Worm (Caenorhabditis elegans): ENCODE measurements around the gene sup-26.

DNA sequence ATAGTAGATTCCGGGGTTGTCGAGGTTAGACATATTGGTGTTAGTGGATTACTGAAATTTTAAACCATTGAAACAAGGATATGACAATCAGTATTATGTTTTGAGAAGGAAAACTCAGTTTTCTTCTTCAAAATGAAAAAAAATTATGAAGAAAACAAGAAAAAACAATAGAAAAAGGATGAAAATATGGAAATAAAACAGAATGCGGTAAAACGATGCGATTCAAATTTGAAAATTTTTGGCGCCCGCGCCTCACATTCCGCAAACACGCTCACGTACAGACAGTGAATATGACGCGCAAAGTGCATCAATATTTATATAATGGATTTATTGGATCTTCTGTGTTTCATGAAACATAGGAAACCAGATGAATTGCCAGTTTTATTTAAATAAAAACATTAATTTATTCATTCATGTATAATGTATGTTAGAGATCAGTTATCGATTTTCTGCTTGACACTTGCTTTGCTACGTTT, 11.2 kb upstream of the sup-26 start, which contains the start of gene mcm-5:
- TF ChIP-seq lin-11 (tag; optimal IDR thresholded peaks at IDR 0.05) (no peak), elt-2 (tag; optimal IDR thresholded peaks at IDR 0.05) (no peak), nhr-11 (tag; optimal IDR thresholded peaks at IDR 0.05) (no peak), unc-86 (tag; optimal IDR thresholded peaks at IDR 0.05) (no peak), lim-6 (tag; optimal IDR thresholded peaks at IDR 0.05) (no peak), ceh-31 (tag; optimal IDR thresholded peaks at IDR 0.05) (no peak), sox-4 (tag; optimal IDR thresholded peaks at IDR 0.05) (no peak), tbx-2 (tag; optimal IDR thresholded peaks at IDR 0.05) (no peak), npax-4 (tag; optimal IDR thresholded peaks at IDR 0.05) (no peak)

Measured in whole organism, late embryonic.